Fruit fly (Drosophila melanogaster) whole organism, prepupa: ENCODE data around the gene CG7810.

Source experiments
- CG10669 ChIP-seq: fragments of 200-800 bp; sonication (Bioruptor generic); optimal IDR thresholded peaks from 3 replicates; lab custom pipeline; 2018; ENCODE audit warnings: missing biosample characterization, mild to moderate bottlenecking, missing genetic modification characterization, moderate library complexity
- CG11294 ChIP-seq: fragments of 200-800 bp; sonication (Bioruptor generic); IDR thresholded peaks from 2 replicates; pipeline ENCODE4 v1.3.6; 2022; ENCODE audit warnings: missing biosample characterization, missing genetic modification characterization
- CG11762 ChIP-seq: fragments of 200-800 bp; sonication (Bioruptor generic); optimal IDR thresholded peaks from 3 replicates; lab custom pipeline; 2016; ENCODE audit warnings: missing biosample characterization, missing genetic modification characterization; ENCODE audit not compliant: insufficient read depth
- CG11902 ChIP-seq: fragments of 200-800 bp; sonication (Bioruptor generic); optimal IDR thresholded peaks from 3 replicates; lab custom pipeline; 2016; ENCODE audit warnings: missing biosample characterization, missing genetic modification characterization
- CG15336 ChIP-seq: fragments of 200-800 bp; sonication (Bioruptor generic); IDR thresholded peaks from 2 replicates; pipeline ENCODE4 v1.3.6; 2022; ENCODE audit warnings: missing biosample characterization, missing genetic modification characterization
- CG1621 ChIP-seq: fragments of 200-800 bp; sonication (Bioruptor generic); optimal IDR thresholded peaks from 3 replicates; lab custom pipeline; 2018; ENCODE audit warnings: missing biosample characterization, mild to moderate bottlenecking, missing genetic modification characterization
- CG16779 ChIP-seq: fragments of 200-800 bp; sonication (Bioruptor generic); optimal IDR thresholded peaks from 3 replicates; lab custom pipeline; 2017; ENCODE audit warnings: missing biosample characterization, mild to moderate bottlenecking, missing genetic modification characterization
- CG31627 ChIP-seq: fragments of 200-800 bp; sonication (Bioruptor generic); optimal IDR thresholded peaks from 3 replicates; lab custom pipeline; 2016; ENCODE audit warnings: missing biosample characterization, missing genetic modification characterization
- CG32006 ChIP-seq: fragments of 200-800 bp; sonication (Bioruptor generic); optimal IDR thresholded peaks from 3 replicates; lab custom pipeline; 2017; ENCODE audit warnings: missing biosample characterization, mild to moderate bottlenecking, missing genetic modification characterization
- CG34406 ChIP-seq: fragments of 200-800 bp; sonication (Bioruptor generic); optimal IDR thresholded peaks from 3 replicates; lab custom pipeline; 2016; ENCODE audit warnings: missing biosample characterization, missing genetic modification characterization
- CG3919 ChIP-seq: fragments of 200-800 bp; sonication (Bioruptor generic); optimal IDR thresholded peaks from 3 replicates; lab custom pipeline; 2016; ENCODE audit warnings: missing biosample characterization, missing genetic modification characterization
- CG6163 ChIP-seq: fragments of 200-800 bp; sonication (Bioruptor generic); IDR thresholded peaks from 3 replicates; pipeline ENCODE4 v1.3.6; 2022; ENCODE audit warnings: missing biosample characterization, missing genetic modification characterization
- CG6808 ChIP-seq: fragments of 200-800 bp; sonication (Bioruptor generic); optimal IDR thresholded peaks from 3 replicates; lab custom pipeline; 2017; ENCODE audit warnings: missing biosample characterization, missing genetic modification characterization, mild to moderate bottlenecking, moderate library complexity, missing genetic modification reagents
- CG6854 ChIP-seq: fragments of 200-800 bp; sonication (Bioruptor generic); optimal IDR thresholded peaks from 2 replicates; lab custom pipeline; 2017; ENCODE audit warnings: missing biosample characterization, mild to moderate bottlenecking, missing genetic modification characterization
- CG8119 ChIP-seq: fragments of 200-800 bp; sonication (Bioruptor generic); IDR thresholded peaks from 3 replicates; pipeline ENCODE4 v1.3.6; 2022; ENCODE audit warnings: missing biosample characterization, missing genetic modification characterization
- CG8632 ChIP-seq: fragments of 200-800 bp; sonication (Bioruptor generic); optimal IDR thresholded peaks from 3 replicates; lab custom pipeline; 2016; ENCODE audit warnings: missing biosample characterization, missing genetic modification characterization
- Eip75B ChIP-seq: fragments of 200-800 bp; sonication (Bioruptor generic); optimal IDR thresholded peaks from 3 replicates; lab custom pipeline; 2016; ENCODE audit warnings: missing biosample characterization, missing genetic modification characterization
- Eip78C ChIP-seq: fragments of 200-800 bp; sonication (Bioruptor generic); peaks from one replicate; lab custom pipeline; 2016; ENCODE audit warnings: missing biosample characterization, missing genetic modification characterization
- Eip93F ChIP-seq: fragments of 200-800 bp; sonication (Bioruptor generic); optimal IDR thresholded peaks from 2 replicates; lab custom pipeline; 2016; ENCODE audit warnings: missing biosample characterization, mild to moderate bottlenecking, missing genetic modification characterization
- Ets21C ChIP-seq: fragments of 200-800 bp; sonication (Bioruptor generic); optimal IDR thresholded peaks from 3 replicates; lab custom pipeline; 2016; ENCODE audit warnings: missing biosample characterization, missing genetic modification characterization
- Gug ChIP-seq: fragments of 200-800 bp; sonication (Bioruptor generic); IDR thresholded peaks from 2 replicates; pipeline ENCODE4 v1.3.6; 2022; ENCODE audit warnings: missing biosample characterization, missing genetic modification characterization
- Hr38 ChIP-seq: sonication (Bioruptor generic); optimal IDR thresholded peaks from 2 replicates; lab custom pipeline; 2016; ENCODE audit warnings: missing biosample characterization, missing genetic modification characterization
- Hr39 ChIP-seq: fragments of 200-800 bp; sonication (Bioruptor generic); optimal IDR thresholded peaks from 2 replicates; lab custom pipeline; 2016; ENCODE audit warnings: missing biosample characterization, missing genetic modification characterization
- Lpt ChIP-seq: fragments of 200-800 bp; sonication (Bioruptor generic); optimal IDR thresholded peaks from 3 replicates; lab custom pipeline; 2016; ENCODE audit warnings: missing biosample characterization, missing genetic modification characterization
- Met ChIP-seq: fragments of 200-800 bp; sonication (Bioruptor generic); optimal IDR thresholded peaks from 3 replicates; lab custom pipeline; 2016; ENCODE audit warnings: missing biosample characterization, missing genetic modification characterization
- OdsH ChIP-seq: fragments of 200-800 bp; sonication (Bioruptor generic); optimal IDR thresholded peaks from 3 replicates; lab custom pipeline; 2016; ENCODE audit warnings: missing biosample characterization, missing genetic modification characterization
- Smox ChIP-seq: fragments of 200-800 bp; sonication (Bioruptor generic); optimal IDR thresholded peaks from 3 replicates; lab custom pipeline; 2016; ENCODE audit warnings: missing biosample characterization, missing genetic modification characterization
- Sox14 ChIP-seq: fragments of 200-800 bp; sonication (Bioruptor generic); optimal IDR thresholded peaks from 3 replicates; lab custom pipeline; 2016; ENCODE audit warnings: missing biosample characterization, missing genetic modification characterization
- Sox15 ChIP-seq: fragments of 200-800 bp; sonication (Bioruptor generic); optimal IDR thresholded peaks from 3 replicates; lab custom pipeline; 2016; ENCODE audit warnings: missing biosample characterization, missing genetic modification characterization
- achi ChIP-seq: fragments of 200-800 bp; sonication (Bioruptor generic); optimal IDR thresholded peaks from 3 replicates; lab custom pipeline; 2016; ENCODE audit warnings: missing biosample characterization, missing genetic modification characterization
- acj6 ChIP-seq: fragments of 200-800 bp; sonication (Bioruptor generic); optimal IDR thresholded peaks from 3 replicates; lab custom pipeline; 2016; ENCODE audit warnings: missing biosample characterization, missing genetic modification characterization
- cyc ChIP-seq: fragments of 200-800 bp; sonication (Bioruptor generic); optimal IDR thresholded peaks from 3 replicates; lab custom pipeline; 2016; ENCODE audit warnings: missing biosample characterization, missing genetic modification characterization
- dac ChIP-seq: fragments of 200-800 bp; sonication (Bioruptor generic); optimal IDR thresholded peaks from 2 replicates; lab custom pipeline; 2017; ENCODE audit warnings: missing biosample characterization, mild to moderate bottlenecking, missing genetic modification characterization
- eg ChIP-seq: fragments of 200-800 bp; sonication (Bioruptor generic); IDR thresholded peaks from 3 replicates; pipeline ENCODE4 v1.3.6; 2022; ENCODE audit warnings: missing biosample characterization, missing genetic modification characterization
- esn ChIP-seq: fragments of 200-800 bp; sonication (Bioruptor generic); optimal IDR thresholded peaks from 2 replicates; lab custom pipeline; 2016; ENCODE audit warnings: missing biosample characterization, mild to moderate bottlenecking, missing genetic modification characterization, moderate library complexity
- fd59A ChIP-seq: fragments of 200-800 bp; sonication (Bioruptor generic); optimal IDR thresholded peaks from 2 replicates; lab custom pipeline; 2017; ENCODE audit warnings: missing biosample characterization, mild to moderate bottlenecking, missing genetic modification characterization, missing genetic modification reagents
- fkh ChIP-seq: fragments of 200-800 bp; sonication (Bioruptor generic); optimal IDR thresholded peaks from 3 replicates; lab custom pipeline; 2017; ENCODE audit warnings: missing biosample characterization, mild to moderate bottlenecking, missing genetic modification characterization, moderate library complexity
- pdm3 ChIP-seq: fragments of 200-800 bp; sonication (Bioruptor generic); optimal IDR thresholded peaks from 3 replicates; lab custom pipeline; 2016; ENCODE audit warnings: missing biosample characterization, missing genetic modification characterization
- spab ChIP-seq: fragments of 200-800 bp; sonication (Bioruptor generic); optimal IDR thresholded peaks from 2 replicates; lab custom pipeline; 2017; ENCODE audit warnings: missing biosample characterization, mild to moderate bottlenecking, missing genetic modification characterization, missing genetic modification reagents
- ss ChIP-seq, 2 experiments: fragments of 200-800 bp; sonication (Bioruptor generic); optimal IDR thresholded peaks; 2 replicates in 1 of 2; 3 replicates in 1 of 2; lab custom pipeline; 2017 to 2018; ENCODE audit warnings: mild to moderate bottlenecking in 2 of 2, missing biosample characterization in 2 of 2, missing genetic modification characterization in 2 of 2, moderate library complexity in 1 of 2
- svp ChIP-seq: fragments of 200-800 bp; sonication (Bioruptor generic); peaks from one replicate; lab custom pipeline; 2016; ENCODE audit warnings: missing biosample characterization, missing genetic modification characterization
- vri ChIP-seq: fragments of 200-800 bp; sonication (Bioruptor generic); optimal IDR thresholded peaks from 3 replicates; lab custom pipeline; 2016; ENCODE audit warnings: missing biosample characterization, mild to moderate bottlenecking, missing genetic modification characterization

Gene CG7810

dm6 chr2L:8277561-8278201 lies 33.3 kb downstream of the CG7810 start (continued):
- TF ChIP-seq spab, result peak; percentile 98
- TF ChIP-seq Hr38, result no peak
- TF ChIP-seq CG6163 (GFP tag; lab: Robert Waterston, UW), result peak; percentile 99
- peak; percentile 100 for TF ChIP-seq CG8119
- peak; percentile 99 for TF ChIP-seq acj6 (GFP tag; lab: Kevin White, UChicago)
- TF ChIP-seq vri (GFP tag; lab: Kevin White, UChicago), result peak; percentile 98
- peak; percentile 98 for TF ChIP-seq CG11762
- peak; percentile 91 for TF ChIP-seq Ets21C (GFP tag; lab: Kevin White, UChicago)
- peak; percentile 96 for TF ChIP-seq CG16779 (tag; lab: Kevin White, UChicago)
- TF ChIP-seq achi (GFP tag; lab: Kevin White, UChicago), result peak; percentile 99
- peak; percentile 94 for TF ChIP-seq CG1621
- TF ChIP-seq CG31627 (GFP tag; lab: Kevin White, UChicago), result peak; percentile 96
- TF ChIP-seq CG15336, result peak; percentile 100
- peak; percentile 99 for TF ChIP-seq Met (GFP tag; lab: Kevin White, UChicago)
- peak; percentile 93 for TF ChIP-seq Hr39
- peak; percentile 100 for TF ChIP-seq eg (GFP tag; lab: Robert Waterston, UW)
- TF ChIP-seq Gug (GFP tag; lab: Robert Waterston, UW), result peak; percentile 99
- TF ChIP-seq Lpt, result peak; percentile 99
- peak; percentile 93 for TF ChIP-seq dac (GFP tag; lab: Kevin White, UChicago)

dm6 chr2L:8276880-8277279 lies 34.1 kb downstream of the CG7810 start:
- TF ChIP-seq CG11902, result no peak

dm6 chr2L:8276287-8276686 lies 34.7 kb downstream of the CG7810 start:
- TF ChIP-seq Ets21C (GFP tag; lab: Kevin White, UChicago), result no peak
- TF ChIP-seq fkh (GFP tag; lab: Kevin White, UChicago), result peak; percentile 82

- no peak for TF ChIP-seq CG11902
- peak; percentile 53 for TF ChIP-seq spab
- peak; percentile 7 for TF ChIP-seq Ets21C (GFP tag; lab: Kevin White, UChicago)
- no peak for TF ChIP-seq Hr38
- TF ChIP-seq eg (GFP tag; lab: Robert Waterston, UW), result peak; percentile 87
- TF ChIP-seq achi (GFP tag; lab: Kevin White, UChicago), result peak; percentile 76
- TF ChIP-seq Eip78C (GFP tag; lab: Kevin White, UChicago), result peak; percentile 85
- peak; percentile 65 for TF ChIP-seq Eip75B
- peak; percentile 50 for TF ChIP-seq CG11762
- TF ChIP-seq esn, result peak; percentile 70
- TF ChIP-seq Sox15 (GFP tag; lab: Kevin White, UChicago), result peak; percentile 33
- TF ChIP-seq dac (GFP tag; lab: Kevin White, UChicago), result peak; percentile 36
- peak; percentile 58 for TF ChIP-seq CG3919 (GFP tag; lab: Kevin White, UChicago)
- TF ChIP-seq ss (GFP tag; optimal IDR thresholded peaks at IDR 0.05; lab: Kevin White, UChicago), result peak; percentile 23 to 53
- TF ChIP-seq vri (GFP tag; lab: Kevin White, UChicago), result peak; percentile 13
- TF ChIP-seq CG1621, result peak; percentile 55
- 0 out of 2 replicates have a peak, but pooled peaks have one; percentile 34 for TF ChIP-seq CG11294 (GFP tag; lab: Robert Waterston, UW)
- TF ChIP-seq Sox14 (GFP tag; lab: Kevin White, UChicago), result peak; percentile 15
- TF ChIP-seq CG6163 (GFP tag; lab: Robert Waterston, UW), result peak; percentile 81
- TF ChIP-seq CG10669 (GFP tag; lab: Kevin White, UChicago), result peak; percentile 70
- peak; percentile 30 for TF ChIP-seq fd59A (GFP tag; lab: Kevin White, UChicago)
- peak; percentile 52 for TF ChIP-seq Gug (GFP tag; lab: Robert Waterston, UW)
- peak; percentile 87 for TF ChIP-seq CG8119
- peak; percentile 81 for TF ChIP-seq CG32006 (GFP tag; lab: Kevin White, UChicago)
- TF ChIP-seq Met (GFP tag; lab: Kevin White, UChicago), result peak; percentile 25
- TF ChIP-seq OdsH (GFP tag; lab: Kevin White, UChicago), result peak; percentile 67
- peak; percentile 60 for TF ChIP-seq CG8632 (GFP tag; lab: Kevin White, UChicago)
- TF ChIP-seq Smox (GFP tag; lab: Kevin White, UChicago), result peak; percentile 63
- TF ChIP-seq Hr39, result peak; percentile 55
- peak; percentile 74 for TF ChIP-seq CG34406 (GFP tag; lab: Kevin White, UChicago)
- no peak for TF ChIP-seq CG6854 (GFP tag; lab: Kevin White, UChicago)
- peak; percentile 56 for TF ChIP-seq CG6808
- peak; percentile 0 for TF ChIP-seq cyc (GFP tag; lab: Kevin White, UChicago)
- peak; percentile 77 for TF ChIP-seq svp (GFP tag; lab: Kevin White, UChicago)
- TF ChIP-seq pdm3 (GFP tag; lab: Kevin White, UChicago), result peak; percentile 69
- TF ChIP-seq Eip93F, result no peak
Observed at dm6 chr2L:8274958-8275584, 35.9 kb downstream of the CG7810 start.
